Worm (Caenorhabditis elegans): ENCODE data around the gene lrr-1.

ce11 chrII:4985961-4986503, 50.2 kb downstream of the lrr-1 start:
- no peak for TF ChIP-seq tra-1 (GFP tag; IDR thresholded peaks at IDR 0.05)
- TF ChIP-seq aly-2 (tag; optimal IDR thresholded peaks at IDR 0.05), result no peak
- no peak for TF ChIP-seq ces-1 (GFP tag; optimal IDR thresholded peaks at IDR 0.05)
- no peak for TF ChIP-seq lim-7 (GFP tag; IDR thresholded peaks at IDR 0.05)
- no peak for TF ChIP-seq ztf-7 (tag; optimal IDR thresholded peaks at IDR 0.05)
- no peak for TF ChIP-seq egl-27 (tag; optimal IDR thresholded peaks at IDR 0.05)
- TF ChIP-seq mdl-1 (tag; optimal IDR thresholded peaks at IDR 0.05), result no peak
- no peak for TF ChIP-seq ctbp-1 (GFP tag; IDR thresholded peaks at IDR 0.05)
- TF ChIP-seq zfp-3 (GFP tag; conservative IDR thresholded peaks at IDR 0.05), result no peak
